Worm (Caenorhabditis elegans) whole organism, early embryonic: Measurements from ENCODE around the gene faah-4.

Experiments used
- B0310.2 ChIP-seq: sonication (generic microtip); optimal IDR thresholded peaks from 2 replicates; lab custom pipeline; 2016; ENCODE audit warnings: mild to moderate bottlenecking, missing genetic modification characterization, missing compliant biosample characterization
- F13C5.2 ChIP-seq: sonication (generic microtip); optimal IDR thresholded peaks from 2 replicates; lab custom pipeline; 2017; ENCODE audit warnings: mild to moderate bottlenecking, missing genetic modification characterization, inconsistent platforms, missing compliant biosample characterization
- ama-1 ChIP-seq: fragments of 150-350 bp; optimal IDR thresholded peaks from 2 replicates; lab custom pipeline; 2014
- ceh-13 ChIP-seq: fragments of 200-800 bp; sonication (Bioruptor generic); optimal IDR thresholded peaks from 2 replicates; lab custom pipeline; 2018; ENCODE audit warnings: mild to moderate bottlenecking, missing genetic modification characterization, missing compliant biosample characterization
- ceh-36 ChIP-seq: sonication (generic microtip); optimal IDR thresholded peaks from 2 replicates; lab custom pipeline; 2016; ENCODE audit warnings: missing genetic modification characterization, inconsistent platforms, missing compliant biosample characterization
- flt-1 ChIP-seq: fragments of 200-800 bp; sonication (Bioruptor generic); IDR thresholded peaks from 2 replicates; pipeline ENCODE4 v1.3.6; 2022; ENCODE audit warnings: missing genetic modification characterization, missing compliant biosample characterization
- hmbx-1 ChIP-seq: sonication (generic microtip); optimal IDR thresholded peaks from 2 replicates; lab custom pipeline; 2016; ENCODE audit warnings: mild to moderate bottlenecking, missing genetic modification characterization, missing compliant biosample characterization
- hmg-4 ChIP-seq: fragments of 200-800 bp; sonication (Bioruptor generic); optimal IDR thresholded peaks from 2 replicates; lab custom pipeline; 2018; ENCODE audit warnings: mild to moderate bottlenecking, missing genetic modification characterization, missing compliant biosample characterization
- pes-1 ChIP-seq: fragments of 200-800 bp; sonication (Bioruptor generic); IDR thresholded peaks from 2 replicates; pipeline ENCODE4 v1.3.6; 2022; ENCODE audit warnings: missing genetic modification reagents, missing genetic modification characterization, missing compliant biosample characterization
- scrt-1 ChIP-seq: fragments of 200-800 bp; sonication (Bioruptor generic); IDR thresholded peaks from 2 replicates; pipeline ENCODE4 v1.3.6; 2022; ENCODE audit warnings: missing genetic modification characterization, missing compliant biosample characterization
- sea-1 ChIP-seq: fragments of 200-800 bp; sonication (Bioruptor generic); conservative IDR thresholded peaks from 2 replicates; pipeline ENCODE4 v1.3.6; 2022; ENCODE audit warnings: missing genetic modification characterization, missing compliant biosample characterization
- tbx-11 ChIP-seq: fragments of 200-800 bp; sonication (Bioruptor generic); IDR thresholded peaks from 2 replicates; pipeline ENCODE4 v1.3.6; 2022; ENCODE audit warnings: missing genetic modification characterization, missing compliant biosample characterization
- tbx-37 ChIP-seq: fragments of 200-800 bp; sonication (Bioruptor generic); conservative IDR thresholded peaks from 2 replicates; pipeline ENCODE4 v1.3.6; 2022; ENCODE audit warnings: missing genetic modification reagents, missing genetic modification characterization, missing compliant biosample characterization
- tra-4 ChIP-seq: sonication (generic microtip); optimal IDR thresholded peaks from 2 replicates; lab custom pipeline; 2017; ENCODE audit warnings: missing genetic modification characterization, missing compliant biosample characterization

- TF ChIP-seq pes-1 (GFP tag; lab: Robert Waterston, UW) = no peak
- no peak for TF ChIP-seq ama-1 (lab: Kevin White, UChicago)
- no peak for TF ChIP-seq tbx-11
- TF ChIP-seq ceh-36 (tag; lab: Kevin White, UChicago) = no peak
- no peak for TF ChIP-seq tra-4 (tag; lab: Kevin White, UChicago)
- TF ChIP-seq tbx-37 (GFP tag; lab: Robert Waterston, UW) = no peak
- TF ChIP-seq B0310.2 (tag; lab: Kevin White, UChicago) = no peak
- no peak for TF ChIP-seq sea-1 (GFP tag; lab: Robert Waterston, UW)
- no peak for TF ChIP-seq flt-1 (GFP tag; lab: Robert Waterston, UW)
- TF ChIP-seq scrt-1 (GFP tag; lab: Robert Waterston, UW) = no peak
- no peak for TF ChIP-seq ceh-13 (GFP tag; lab: Kevin White, UChicago)
- no peak for TF ChIP-seq hmg-4 (GFP tag; lab: Kevin White, UChicago)
- TF ChIP-seq hmbx-1 (tag; lab: Kevin White, UChicago) = no peak
- TF ChIP-seq F13C5.2 (tag; lab: Kevin White, UChicago) = no peak
Observed at ce11 chrIII:11946973-11947372, 37.3 kb upstream of the faah-4 start, which contains the start of gene Y56A3A.7.
